Fruit fly (Drosophila melanogaster): ENCODE measurements around the gene norpA.

DNA sequence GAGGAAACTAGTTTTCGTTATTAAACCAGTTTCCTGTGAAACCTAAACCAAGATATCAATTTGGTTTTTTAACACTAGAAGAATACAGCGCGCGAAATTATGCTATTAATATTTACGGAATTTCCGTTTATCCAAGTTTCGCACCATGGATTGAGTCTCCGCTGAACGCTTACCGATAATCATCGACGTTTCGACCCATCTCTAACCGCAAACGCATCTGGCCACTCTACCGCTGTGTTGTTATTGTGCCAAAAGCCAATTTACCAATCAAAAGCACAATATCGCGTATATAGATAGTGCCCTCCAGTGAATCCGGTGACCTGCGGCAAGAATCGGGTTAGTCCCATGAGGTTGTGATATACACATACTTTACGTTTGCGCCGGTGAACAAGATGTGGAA, 43.8 kb downstream of the norpA start, which contains the start of gene CG3626:
- no peak for TF ChIP-seq psq (GFP tag; optimal IDR thresholded peaks at IDR 0.05)
- no peak for TF ChIP-seq gcm2 (GFP tag; optimal IDR thresholded peaks at IDR 0.05)
- no peak for TF ChIP-seq ftz-f1 (GFP tag; optimal IDR thresholded peaks at IDR 0.05)
- no peak for TF ChIP-seq CG13123 (GFP tag; optimal IDR thresholded peaks at IDR 0.05)
- no peak; the same call in 1 of the 2 replicates for TF ChIP-seq Rfx (GFP tag; IDR thresholded peaks at IDR 0.05)
- TF ChIP-seq HLHmδ (GFP tag; optimal IDR thresholded peaks at IDR 0.05) = no peak
- no peak for TF ChIP-seq croc (GFP tag; conservative IDR thresholded peaks at IDR 0.05)
- no peak for TF ChIP-seq kah (GFP tag; optimal IDR thresholded peaks at IDR 0.05)

Data from whole organism, embryonic.